ENCODE assay signal across 2 fruit fly cellular contexts in the genomic region with DNA sequence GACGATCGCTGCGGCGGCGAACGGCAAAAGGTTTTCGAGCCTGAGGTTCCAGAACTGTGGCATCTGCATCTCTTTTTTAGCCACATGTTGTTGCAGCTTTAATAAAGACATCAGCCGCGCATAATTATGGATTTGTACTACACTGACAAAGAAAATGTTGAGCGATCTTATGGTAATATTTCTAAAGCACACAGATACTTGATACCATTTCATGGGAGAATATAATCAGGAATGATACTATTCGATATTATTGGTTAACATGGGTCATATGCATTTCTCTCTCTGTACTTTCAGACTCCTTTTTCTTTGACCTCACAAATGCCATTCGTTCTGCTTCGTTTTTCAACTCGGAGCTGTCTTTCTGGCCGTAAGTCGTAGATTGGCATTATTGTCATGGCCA.
TF ChIP-seq lines count a peak whose summit lies in the region.

No protein-coding gene starts in this region.

TF ChIP-seq in whole organism, embryonic, 481 proteins besides CTCF, POLR2A, EP300 and RAD21 (continued from another document and continues in another):
- TF ChIP-seq CG31388 (GFP tag; optimal IDR thresholded peaks at IDR 0.05; lab: Kevin White, UChicago) (no peak), Trl (optimal IDR thresholded peaks at IDR 0.05; lab: Kevin White, UChicago) (no peak), Trl (GFP tag; optimal IDR thresholded peaks at IDR 0.05; lab: Kevin White, UChicago) (no peak), Hr39 (optimal IDR thresholded peaks at IDR 0.05; lab: Kevin White, UChicago) (no peak), onecut (GFP tag; IDR thresholded peaks at IDR 0.05; lab: Robert Waterston, UW) (no peak), nau (GFP tag; optimal IDR thresholded peaks at IDR 0.05; lab: Kevin White, UChicago) (no peak), CG12236 (GFP tag; optimal IDR thresholded peaks at IDR 0.05; lab: Kevin White, UChicago) (peak; percentile 30), Sox102F (GFP tag; optimal IDR thresholded peaks at IDR 0.05; lab: Kevin White, UChicago) (peak; percentile 12), CG13296 (GFP tag; optimal IDR thresholded peaks at IDR 0.05; lab: Kevin White, UChicago) (no peak), chn (GFP tag; optimal IDR thresholded peaks at IDR 0.05; lab: Kevin White, UChicago) (peak; percentile 20), CG2120 (GFP tag; optimal IDR thresholded peaks at IDR 0.05; lab: Kevin White, UChicago) (no peak), CG33213 (GFP tag; optimal IDR thresholded peaks at IDR 0.05; lab: Kevin White, UChicago) (no peak), H2.0 (GFP tag; IDR thresholded peaks at IDR 0.05; lab: Robert Waterston, UW) (no peak), CG18599 (GFP tag; optimal IDR thresholded peaks at IDR 0.05; lab: Kevin White, UChicago) (no peak), CG7372 (GFP tag; IDR thresholded peaks at IDR 0.05; lab: Robert Waterston, UW) (no peak), CG9727 (GFP tag; optimal IDR thresholded peaks at IDR 0.05; lab: Kevin White, UChicago) (peak; percentile 56), CG17568 (GFP tag; optimal IDR thresholded peaks at IDR 0.05; lab: Kevin White, UChicago) (no peak), mirr (GFP tag; optimal IDR thresholded peaks at IDR 0.05; lab: Kevin White, UChicago) (no peak), CG1602 (GFP tag; optimal IDR thresholded peaks at IDR 0.05; lab: Kevin White, UChicago) (peak; percentile 30), pho (GFP tag; optimal IDR thresholded peaks at IDR 0.05; lab: Kevin White, UChicago) (no peak), Dp (GFP tag; optimal IDR thresholded peaks at IDR 0.05; lab: Kevin White, UChicago) (no peak), CG30020 (tag; optimal IDR thresholded peaks at IDR 0.05; lab: Kevin White, UChicago) (no peak), slbo (GFP tag; IDR thresholded peaks at IDR 0.05; lab: Robert Waterston, UW) (no peak), ranshi (GFP tag; IDR thresholded peaks at IDR 0.05; lab: Robert Waterston, UW) (no peak; the same call in 1 of the 2 replicates), tap (tag; optimal IDR thresholded peaks at IDR 0.05; lab: Kevin White, UChicago) (peak; percentile 1), CG10209 (GFP tag; optimal IDR thresholded peaks at IDR 0.05; lab: Kevin White, UChicago) (no peak), bsh (GFP tag; optimal IDR thresholded peaks at IDR 0.05; lab: Kevin White, UChicago) (peak in 1 of 2 experiments; percentile 84), CG3065 (GFP tag; optimal IDR thresholded peaks at IDR 0.05; lab: Kevin White, UChicago) (no peak), CG2712 (tag; optimal IDR thresholded peaks at IDR 0.05; lab: Kevin White, UChicago) (peak; percentile 76), CG13424 (tag; optimal IDR thresholded peaks at IDR 0.05; lab: Kevin White, UChicago) (peak; percentile 51), CG4424 (GFP tag; optimal IDR thresholded peaks at IDR 0.05; lab: Kevin White, UChicago) (peak; percentile 47), CG1233 (GFP tag; optimal IDR thresholded peaks at IDR 0.05; lab: Kevin White, UChicago) (no peak), CG11695 (GFP tag; IDR thresholded peaks at IDR 0.05; lab: Robert Waterston, UW) (no peak), Doc3 (GFP tag; IDR thresholded peaks at IDR 0.05; lab: Robert Waterston, UW; ENCODE audit: partially characterized antibody) (no peak), Fer2 (tag; optimal IDR thresholded peaks at IDR 0.05; lab: Kevin White, UChicago) (no peak), CG7987 (GFP tag; optimal IDR thresholded peaks at IDR 0.05; lab: Kevin White, UChicago) (no peak), pnt (GFP tag; optimal IDR thresholded peaks at IDR 0.05; lab: Kevin White, UChicago) (peak; percentile 56), Scr (GFP tag; IDR thresholded peaks at IDR 0.05; lab: Robert Waterston, UW; ENCODE audit: partially characterized antibody) (no peak), ATbp (GFP tag; optimal IDR thresholded peaks at IDR 0.05; lab: Kevin White, UChicago) (peak; percentile 19), inv (GFP tag; IDR thresholded peaks at IDR 0.05; lab: Robert Waterston, UW; ENCODE audit: partially characterized antibody) (no peak), psq (GFP tag; optimal IDR thresholded peaks at IDR 0.05; lab: Kevin White, UChicago) (no peak), E2f2 (GFP tag; IDR thresholded peaks at IDR 0.05; lab: Robert Waterston, UW) (no peak), CG1647 (GFP tag; optimal IDR thresholded peaks at IDR 0.05; lab: Kevin White, UChicago) (no peak), CG1024 (GFP tag; IDR thresholded peaks at IDR 0.05; lab: Robert Waterston, UW) (0 out of 2 replicates have a peak, but pooled peaks have one; percentile 13), Ptx1 (GFP tag; IDR thresholded peaks at IDR 0.05; lab: Robert Waterston, UW) (no peak), crc (GFP tag; optimal IDR thresholded peaks at IDR 0.05; lab: Kevin White, UChicago) (no peak), Chrac-16 (GFP tag; optimal IDR thresholded peaks at IDR 0.05; lab: Kevin White, UChicago) (peak; percentile 24), HmgZ (tag; optimal IDR thresholded peaks at IDR 0.05; lab: Kevin White, UChicago) (no peak), CG18011 (GFP tag; optimal IDR thresholded peaks at IDR 0.05; lab: Kevin White, UChicago) (no peak), bab2 (GFP tag; optimal IDR thresholded peaks at IDR 0.05; lab: Kevin White, UChicago) (peak; percentile 9), Lpt (GFP tag; optimal IDR thresholded peaks at IDR 0.05; lab: Kevin White, UChicago) (no peak), Aef1 (GFP tag; IDR thresholded peaks at IDR 0.05; lab: Robert Waterston, UW) (no peak), lov (optimal IDR thresholded peaks at IDR 0.05; lab: Kevin White, UChicago) (no peak), lov (GFP tag; IDR thresholded peaks at IDR 0.05; lab: Robert Waterston, UW) (0 out of 3 replicates have a peak, but pooled peaks have one; percentile 55), slp2 (GFP tag; optimal IDR thresholded peaks at IDR 0.05; lab: Kevin White, UChicago) (peak; percentile 14), vvl (GFP tag; IDR thresholded peaks at IDR 0.05; lab: Robert Waterston, UW) (peak; percentile 64), ERR (GFP tag; optimal IDR thresholded peaks at IDR 0.05; lab: Kevin White, UChicago) (no peak), CG10654 (GFP tag; optimal IDR thresholded peaks at IDR 0.05; lab: Kevin White, UChicago) (peak; percentile 1), danr (GFP tag; IDR thresholded peaks at IDR 0.05; lab: Robert Waterston, UW) (no peak), CG8089 (GFP tag; optimal IDR thresholded peaks at IDR 0.05; lab: Kevin White, UChicago) (no peak), CG17612 (GFP tag; IDR thresholded peaks at IDR 0.05; lab: Robert Waterston, UW) (no peak), Nf-YB (GFP tag; optimal IDR thresholded peaks at IDR 0.05; lab: Kevin White, UChicago) (no peak), corto (GFP tag; optimal IDR thresholded peaks at IDR 0.05; lab: Kevin White, UChicago) (no peak), CG3281 (GFP tag; optimal IDR thresholded peaks at IDR 0.05; lab: Kevin White, UChicago) (no peak), Ets65A (GFP tag; lab: Kevin White, UChicago) (peak; percentile 22), ato (GFP tag; IDR thresholded peaks at IDR 0.05; lab: Robert Waterston, UW; ENCODE audit: partially characterized antibody) (no peak)

TF ChIP-seq in whole organism, prepupa, 60 proteins besides CTCF, POLR2A, EP300 and RAD21 (continued from another document):
- TF ChIP-seq CG6792 (GFP tag; optimal IDR thresholded peaks at IDR 0.05; lab: Kevin White, UChicago): no peak
- peak; percentile 24 for TF ChIP-seq CG3032 (tag; optimal IDR thresholded peaks at IDR 0.05; lab: Kevin White, UChicago)
- TF ChIP-seq Eip78C (GFP tag; lab: Kevin White, UChicago): peak; percentile 25
- TF ChIP-seq esn (GFP tag; optimal IDR thresholded peaks at IDR 0.05; lab: Kevin White, UChicago): peak; percentile 38
- TF ChIP-seq Met (GFP tag; optimal IDR thresholded peaks at IDR 0.05; lab: Kevin White, UChicago): peak; percentile 32
- TF ChIP-seq Hr39 (GFP tag; optimal IDR thresholded peaks at IDR 0.05; lab: Kevin White, UChicago): peak; percentile 3
- no peak for TF ChIP-seq ss (GFP tag; optimal IDR thresholded peaks at IDR 0.05; lab: Kevin White, UChicago)
- TF ChIP-seq CG34406 (GFP tag; optimal IDR thresholded peaks at IDR 0.05; lab: Kevin White, UChicago): no peak
- TF ChIP-seq Ets96B (tag; optimal IDR thresholded peaks at IDR 0.05; lab: Kevin White, UChicago): peak; percentile 13
- 0 out of 3 replicates have a peak, but pooled peaks have one; percentile 13 for TF ChIP-seq CG6163 (GFP tag; IDR thresholded peaks at IDR 0.05; lab: Robert Waterston, UW)
- peak; percentile 33 for TF ChIP-seq cyc (GFP tag; optimal IDR thresholded peaks at IDR 0.05; lab: Kevin White, UChicago)
- no peak for TF ChIP-seq CG11902 (GFP tag; optimal IDR thresholded peaks at IDR 0.05; lab: Kevin White, UChicago)
- TF ChIP-seq topi (GFP tag; optimal IDR thresholded peaks at IDR 0.05; lab: Kevin White, UChicago): peak; percentile 21
- peak; percentile 20 for TF ChIP-seq Sox102F (GFP tag; optimal IDR thresholded peaks at IDR 0.05; lab: Kevin White, UChicago)
- no peak for TF ChIP-seq CG15336 (GFP tag; IDR thresholded peaks at IDR 0.05; lab: Robert Waterston, UW)
